Worm (Caenorhabditis elegans): ENCODE measurements around the gene srh-304.
A peak's percentile ranks its signal among the peaks of the same experiment; 100 is the strongest.

The srh-304 gene

ce11 chrV:17821805-17822204 is 6.6 kb upstream of the srh-304 start, which contains the start of gene srh-300:
TSS of gene srh-300 (plus strand) at chrV:17822105.
- TF ChIP-seq snpc-4 (tag; optimal IDR thresholded peaks at IDR 0.05) (no peak), ztf-11 (tag; optimal IDR thresholded peaks at IDR 0.05) (no peak), zip-11 (GFP tag; IDR thresholded peaks at IDR 0.05) (no peak), pha-4 (GFP tag; IDR thresholded peaks at IDR 0.05) (no peak), pha-4 (tag; optimal IDR thresholded peaks at IDR 0.05) (no peak), F44E2.7 (GFP tag; IDR thresholded peaks at IDR 0.05) (no peak), aha-1 (tag) (peak; percentile 17), spr-3 (GFP tag; optimal IDR thresholded peaks at IDR 0.05) (no peak), unc-62 (GFP tag; optimal IDR thresholded peaks at IDR 0.05 in 1 of 2) (peak in 1 of 2 experiments; percentile 10), unc-62 (tag; optimal IDR thresholded peaks at IDR 0.05) (no peak)

ce11 chrV:17824610-17825009 is 3.8 kb upstream of the srh-304 start, which contains the start of gene srh-301:
TSS of gene srh-301 (plus strand) at chrV:17824910.
- TF ChIP-seq unc-62 (GFP tag; optimal IDR thresholded peaks at IDR 0.05 in 1 of 2), result peak in 1 of 2 experiments; percentile 54
- no peak for TF ChIP-seq unc-62 (tag; optimal IDR thresholded peaks at IDR 0.05)
- TF ChIP-seq dmd-9 (GFP tag; IDR thresholded peaks at IDR 0.05), result no peak

ce11 chrV:17826325-17826724 is 2.1 kb upstream of the srh-304 start:
- TF ChIP-seq aha-1 (tag), result peak; percentile 42

- TF ChIP-seq zag-1 (tag; optimal IDR thresholded peaks at IDR 0.05), result no peak
- TF ChIP-seq set-16 (GFP tag; IDR thresholded peaks at IDR 0.05), result no peak
- no peak for TF ChIP-seq ztf-7 (tag; optimal IDR thresholded peaks at IDR 0.05)
- no peak for TF ChIP-seq mdl-1 (tag; optimal IDR thresholded peaks at IDR 0.05)
- no peak for TF ChIP-seq unc-62 (GFP tag; optimal IDR thresholded peaks at IDR 0.05 in 1 of 2)
- TF ChIP-seq unc-62 (tag; optimal IDR thresholded peaks at IDR 0.05), result no peak
- no peak for TF ChIP-seq F44E2.7 (GFP tag; IDR thresholded peaks at IDR 0.05)
Observed at ce11 chrV:17831350-17831749, 2.9 kb downstream of the srh-304 start, which contains the start of gene srh-303. TSS of gene srh-303 (plus strand) at chrV:17831650.

ce11 chrV:17844106-17844505 is 15.7 kb downstream of the srh-304 start, which contains the start of gene srh-286:
TSS of gene srh-286 (minus strand) at chrV:17844206.
- TF ChIP-seq ceh-44 (GFP tag; IDR thresholded peaks at IDR 0.05), result no peak
- TF ChIP-seq mdl-1 (tag; optimal IDR thresholded peaks at IDR 0.05), result no peak
- no peak for TF ChIP-seq aha-1 (tag)
- no peak for TF ChIP-seq ZK337.2 (GFP tag; IDR thresholded peaks at IDR 0.05)
- no peak for TF ChIP-seq mxl-2 (GFP tag; conservative IDR thresholded peaks at IDR 0.05)
- no peak for TF ChIP-seq egl-43 (GFP tag; IDR thresholded peaks at IDR 0.05)
- TF ChIP-seq daf-8 (GFP tag; IDR thresholded peaks at IDR 0.05), result no peak
- no peak for TF ChIP-seq tra-1 (GFP tag; IDR thresholded peaks at IDR 0.05)
- no peak for TF ChIP-seq aly-2 (tag; optimal IDR thresholded peaks at IDR 0.05)
- TF ChIP-seq F10B5.3 (tag; optimal IDR thresholded peaks at IDR 0.05), result no peak
- TF ChIP-seq ztf-11 (tag; optimal IDR thresholded peaks at IDR 0.05), result no peak
- TF ChIP-seq ces-1 (GFP tag; optimal IDR thresholded peaks at IDR 0.05), result no peak
- TF ChIP-seq lin-13 (GFP tag; optimal IDR thresholded peaks at IDR 0.05), result no peak
- no peak for TF ChIP-seq saeg-2 (GFP tag; IDR thresholded peaks at IDR 0.05)
- TF ChIP-seq F44E2.7 (GFP tag; IDR thresholded peaks at IDR 0.05), result no peak
- no peak for TF ChIP-seq nhr-11 (tag; optimal IDR thresholded peaks at IDR 0.05)

ce11 chrV:17845370-17845967 is 17.1 kb downstream of the srh-304 start:
- TF ChIP-seq nhr-25 (tag; optimal IDR thresholded peaks at IDR 0.05; ENCODE audit: borderline replicate concordance, insufficient read depth), result no peak
- no peak for TF ChIP-seq tag-97 (GFP tag; IDR thresholded peaks at IDR 0.05)
- TF ChIP-seq rbr-2 (tag; optimal IDR thresholded peaks at IDR 0.05), result no peak

Measured in whole organism, L4 larva.